Fruit fly (Drosophila melanogaster): Measurements from ENCODE around the gene CecA1.

CecA1 gene

dm6 chr3R:30246603-30247002, 35.9 kb downstream of the CecA1 start, which contains the start of gene CG9733:
Gene CG9733, minus strand, starts transcription at chr3R:30246703.
- TF ChIP-seq usp (GFP tag; optimal IDR thresholded peaks at IDR 0.05) = no peak
- TF ChIP-seq dsf (GFP tag; optimal IDR thresholded peaks at IDR 0.05; ENCODE audit: borderline replicate concordance) = no peak
- TF ChIP-seq woc (GFP tag; optimal IDR thresholded peaks at IDR 0.05) = no peak
- TF ChIP-seq sv (GFP tag; optimal IDR thresholded peaks at IDR 0.05) = no peak
- TF ChIP-seq lola (GFP tag; optimal IDR thresholded peaks at IDR 0.05) = no peak
- TF ChIP-seq Dfd (GFP tag; optimal IDR thresholded peaks at IDR 0.05) = no peak
- no peak for TF ChIP-seq jim (GFP tag; optimal IDR thresholded peaks at IDR 0.05)
- no peak for TF ChIP-seq h (GFP tag; optimal IDR thresholded peaks at IDR 0.05)

dm6 chr3R:30247802-30248363, 37.2 kb downstream of the CecA1 start:
- TF ChIP-seq foxo (GFP tag; optimal IDR thresholded peaks at IDR 0.05) (peak in 1 of 2 experiments; percentile 30), CrebA (GFP tag; optimal IDR thresholded peaks at IDR 0.05; ENCODE audit: borderline replicate concordance) (peak; percentile 40), Rel (GFP tag; optimal IDR thresholded peaks at IDR 0.05) (no peak), Rel (tag; optimal IDR thresholded peaks at IDR 0.05) (peak; percentile 84), ey (GFP tag; optimal IDR thresholded peaks at IDR 0.05) (no peak), jim (GFP tag; optimal IDR thresholded peaks at IDR 0.05) (no peak)

- peak; percentile 34 for TF ChIP-seq Dif (GFP tag; optimal IDR thresholded peaks at IDR 0.05; ENCODE audit: partially characterized antibody)
- TF ChIP-seq foxo (GFP tag; optimal IDR thresholded peaks at IDR 0.05) = no peak
- TF ChIP-seq tai (GFP tag; optimal IDR thresholded peaks at IDR 0.05) = no peak
- peak; percentile 71 for TF ChIP-seq Myc (optimal IDR thresholded peaks at IDR 0.05)
- no peak for TF ChIP-seq Abd-B (GFP tag; optimal IDR thresholded peaks at IDR 0.05)
These were observed 37.9 kb downstream of the CecA1 start for dm6 chr3R:30248565-30248964.

- TF ChIP-seq Myc (optimal IDR thresholded peaks at IDR 0.05) = no peak
- no peak for TF ChIP-seq pan (optimal IDR thresholded peaks at IDR 0.05)
- TF ChIP-seq CrebA (GFP tag; optimal IDR thresholded peaks at IDR 0.05; ENCODE audit: borderline replicate concordance) = no peak
- TF ChIP-seq woc (GFP tag; optimal IDR thresholded peaks at IDR 0.05) = no peak
- TF ChIP-seq Jra (GFP tag; optimal IDR thresholded peaks at IDR 0.05) = no peak
- TF ChIP-seq rgr (GFP tag; optimal IDR thresholded peaks at IDR 0.05) = no peak
- no peak for TF ChIP-seq lola (GFP tag; optimal IDR thresholded peaks at IDR 0.05)
- TF ChIP-seq Mio (GFP tag; optimal IDR thresholded peaks at IDR 0.05) = no peak
- TF ChIP-seq sage (GFP tag; optimal IDR thresholded peaks at IDR 0.05) = no peak
- TF ChIP-seq Rel (GFP tag; optimal IDR thresholded peaks at IDR 0.05) = no peak
- TF ChIP-seq Rel (tag; optimal IDR thresholded peaks at IDR 0.05) = no peak
These were observed 38.6 kb downstream of the CecA1 start, which contains the start of gene CG34299 for dm6 chr3R:30249283-30249682. Gene CG34299, plus strand, starts transcription at chr3R:30249583.

DNA sequence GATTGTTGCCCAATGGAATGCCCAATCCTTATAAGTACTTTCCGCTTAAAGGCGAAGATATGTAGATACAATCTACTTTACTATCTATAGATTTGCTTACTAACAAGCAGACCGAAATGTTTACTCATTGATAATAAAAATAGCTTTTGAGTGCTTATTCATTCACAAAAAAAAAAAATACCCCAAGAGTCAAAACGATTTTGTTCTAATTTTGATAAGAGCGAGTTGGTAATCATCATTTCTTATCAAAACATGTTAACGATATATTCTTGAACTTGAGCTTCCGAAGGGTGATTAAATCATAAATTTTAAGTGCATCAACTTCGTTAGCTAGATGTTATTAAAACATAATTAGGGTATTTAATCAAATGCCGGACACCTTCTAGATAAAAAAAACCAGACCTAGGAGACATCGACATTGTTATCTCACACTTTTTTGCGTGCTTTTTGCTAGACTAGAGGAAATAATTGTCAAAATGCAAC, 39.9 kb downstream of the CecA1 start, which contains the start of gene CG9682:
Gene CG9682, plus strand, starts transcription at position 433 of the 483 bp plus-strand sequence.
- TF ChIP-seq Rel (GFP tag; optimal IDR thresholded peaks at IDR 0.05) (no peak), Rel (tag; optimal IDR thresholded peaks at IDR 0.05) (no peak), Mio (GFP tag; optimal IDR thresholded peaks at IDR 0.05) (no peak), CrebA (GFP tag; optimal IDR thresholded peaks at IDR 0.05; ENCODE audit: borderline replicate concordance) (no peak), Hr78 (GFP tag; optimal IDR thresholded peaks at IDR 0.05) (no peak), dmrt93B (GFP tag; optimal IDR thresholded peaks at IDR 0.05) (no peak), Myc (optimal IDR thresholded peaks at IDR 0.05) (no peak), CG9705 (GFP tag; optimal IDR thresholded peaks at IDR 0.05) (no peak), OdsH (GFP tag; optimal IDR thresholded peaks at IDR 0.05) (no peak), HLH106 (tag; optimal IDR thresholded peaks at IDR 0.05) (no peak), dsf (GFP tag; optimal IDR thresholded peaks at IDR 0.05; ENCODE audit: borderline replicate concordance) (no peak), usp (GFP tag; optimal IDR thresholded peaks at IDR 0.05) (no peak), GATAd (GFP tag; optimal IDR thresholded peaks at IDR 0.05) (no peak), Sp1 (GFP tag; optimal IDR thresholded peaks at IDR 0.05) (no peak), CG32264 (GFP tag; optimal IDR thresholded peaks at IDR 0.05) (no peak)

DNA sequence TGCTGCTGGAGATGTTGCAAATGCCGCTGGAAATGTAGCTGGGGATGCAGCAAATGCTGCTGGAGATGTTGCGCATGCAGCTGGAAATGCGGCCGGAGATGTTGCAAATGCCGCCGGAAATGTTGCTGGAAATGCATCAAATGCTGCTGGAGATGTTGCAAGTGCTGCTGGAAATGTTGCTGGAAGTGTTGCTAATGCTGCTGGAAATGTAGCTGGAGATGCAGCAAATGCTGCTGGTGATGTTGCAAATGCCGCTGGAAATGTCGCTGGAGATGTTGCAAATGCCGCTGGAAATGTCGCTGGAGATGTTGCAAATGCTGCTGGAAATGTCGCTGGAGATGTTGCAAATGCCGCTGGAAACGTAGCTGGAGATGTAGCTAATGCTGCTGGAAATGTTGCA, 41.6 kb downstream of the CecA1 start:
- no peak for TF ChIP-seq Dfd (GFP tag; optimal IDR thresholded peaks at IDR 0.05)
- TF ChIP-seq Hnf4 (GFP tag; optimal IDR thresholded peaks at IDR 0.05) = no peak
- no peak for TF ChIP-seq rgr (GFP tag; optimal IDR thresholded peaks at IDR 0.05)
- no peak for TF ChIP-seq usp (GFP tag; optimal IDR thresholded peaks at IDR 0.05)
- no peak for TF ChIP-seq woc (GFP tag; optimal IDR thresholded peaks at IDR 0.05)
- TF ChIP-seq ey (GFP tag; optimal IDR thresholded peaks at IDR 0.05) = no peak
- no peak for TF ChIP-seq foxo (GFP tag; optimal IDR thresholded peaks at IDR 0.05)
- TF ChIP-seq brk (GFP tag; optimal IDR thresholded peaks at IDR 0.05) = no peak
- TF ChIP-seq pan (optimal IDR thresholded peaks at IDR 0.05) = no peak
- TF ChIP-seq N (GFP tag; optimal IDR thresholded peaks at IDR 0.05) = no peak
- no peak for TF ChIP-seq dsf (GFP tag; optimal IDR thresholded peaks at IDR 0.05; ENCODE audit: borderline replicate concordance)
- no peak for TF ChIP-seq GATAd (GFP tag; optimal IDR thresholded peaks at IDR 0.05)
- no peak for TF ChIP-seq Dif (GFP tag; optimal IDR thresholded peaks at IDR 0.05; ENCODE audit: partially characterized antibody)
- no peak for TF ChIP-seq Mio (GFP tag; optimal IDR thresholded peaks at IDR 0.05)
- no peak for TF ChIP-seq br (GFP tag; optimal IDR thresholded peaks at IDR 0.05)
- no peak for TF ChIP-seq Sp1 (GFP tag; optimal IDR thresholded peaks at IDR 0.05)
- TF ChIP-seq sv (GFP tag; optimal IDR thresholded peaks at IDR 0.05) = no peak
